Worm (Caenorhabditis elegans) whole organism, young adult: ENCODE measurements around the gene nhr-35.

Source experiments
- gei-17 ChIP-seq: fragments of 200-800 bp; sonication (Bioruptor generic); optimal IDR thresholded peaks from 2 replicates; lab custom pipeline; 2018; ENCODE audit warnings: mild to moderate bottlenecking, missing genetic modification characterization, missing compliant biosample characterization
- nhr-90 ChIP-seq: sonication (generic microtip); optimal IDR thresholded peaks from 2 replicates; lab custom pipeline; 2016; ENCODE audit warnings: missing genotype, mild to moderate bottlenecking, missing genetic modification characterization, missing compliant biosample characterization

- TF ChIP-seq gei-17 (GFP tag; lab: Kevin White, UChicago) (no peak), nhr-90 (tag; lab: Kevin White, UChicago) (no peak)
Measured at ce11 chrX:4561863-4562262, 29.4 kb downstream of the nhr-35 start, which contains the start of gene C05E11.6.
